Worm (Caenorhabditis elegans) whole organism, early embryonic: ENCODE data around the gene C34C12.2.

Source experiments
- F13C5.2 ChIP-seq: sonication (generic microtip); optimal IDR thresholded peaks from 2 replicates; lab custom pipeline; 2017; ENCODE audit warnings: mild to moderate bottlenecking, missing genetic modification characterization, inconsistent platforms, missing compliant biosample characterization
- ama-1 ChIP-seq: fragments of 150-350 bp; optimal IDR thresholded peaks from 2 replicates; lab custom pipeline; 2014
- scrt-1 ChIP-seq: fragments of 200-800 bp; sonication (Bioruptor generic); IDR thresholded peaks from 2 replicates; pipeline ENCODE4 v1.3.6; 2022; ENCODE audit warnings: missing genetic modification characterization, missing compliant biosample characterization

DNA sequence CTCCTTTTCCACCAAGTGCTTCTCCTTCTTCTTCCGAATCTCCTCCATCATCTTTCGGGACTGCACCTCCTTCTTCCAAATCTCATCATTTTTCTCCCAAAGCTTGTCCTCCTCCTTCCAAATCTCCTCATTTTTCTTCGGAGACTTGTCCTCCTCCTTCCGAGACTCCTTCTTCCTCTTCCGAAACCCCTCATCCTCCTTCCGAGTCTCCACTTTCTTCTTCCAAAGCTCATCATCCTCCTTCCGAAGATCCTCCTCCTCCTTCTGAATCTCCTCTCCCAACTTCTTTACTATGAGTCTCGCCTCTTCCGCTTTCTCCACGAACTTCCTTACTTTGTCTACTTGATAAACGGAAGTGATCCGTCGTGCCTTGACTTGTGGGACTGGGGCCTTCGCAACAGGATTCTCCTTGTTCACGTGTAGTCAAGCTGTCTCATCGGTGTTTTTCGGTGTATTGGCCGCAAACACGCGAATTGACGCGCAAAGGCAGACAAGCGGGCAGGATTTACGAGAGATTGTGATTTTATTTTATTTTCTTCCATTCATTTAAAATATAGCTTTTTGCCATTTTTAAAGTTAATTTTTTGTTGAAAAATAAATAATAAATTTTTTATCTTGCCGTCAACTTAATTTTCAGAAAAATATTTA, 899 bp upstream of the C34C12.2 start, which contains the start of the genes K01A11.3 and C34C12.12:
- no peak for TF ChIP-seq ama-1
- no peak for TF ChIP-seq scrt-1 (GFP tag; lab: Robert Waterston, UW)
- no peak for TF ChIP-seq F13C5.2 (tag; lab: Kevin White, UChicago)
